Fruit fly (Drosophila melanogaster): ENCODE measurements around the gene CG9215.

The CG9215 gene

dm6 chrX:15622970-15623402, 40.3 kb upstream of the CG9215 start (continued):
- peak; percentile 67 for TF ChIP-seq Dip3 (GFP tag; optimal IDR thresholded peaks at IDR 0.05)
- TF ChIP-seq CG1233 (GFP tag; optimal IDR thresholded peaks at IDR 0.05), result peak; percentile 54
- TF ChIP-seq CG8089 (GFP tag; optimal IDR thresholded peaks at IDR 0.05), result peak; percentile 61
- peak; percentile 56 for TF ChIP-seq emc (GFP tag; optimal IDR thresholded peaks at IDR 0.05)
- TF ChIP-seq CG7786 (GFP tag; optimal IDR thresholded peaks at IDR 0.05), result peak; percentile 53
- peak; percentile 93 for TF ChIP-seq vvl (GFP tag; IDR thresholded peaks at IDR 0.05)
- no peak for TF ChIP-seq hkb (optimal IDR thresholded peaks at IDR 0.05)
- TF ChIP-seq hkb (GFP tag; IDR thresholded peaks at IDR 0.05), result peak; percentile 92
- peak; percentile 85 for TF ChIP-seq stc (GFP tag; IDR thresholded peaks at IDR 0.05)
- peak; percentile 68 for TF ChIP-seq btn (GFP tag; optimal IDR thresholded peaks at IDR 0.05)
- no peak for TF ChIP-seq unc-4 (GFP tag; IDR thresholded peaks at IDR 0.05; ENCODE audit: partially characterized antibody)
- no peak for TF ChIP-seq CG33557 (GFP tag; optimal IDR thresholded peaks at IDR 0.05)
- peak; percentile 70 for TF ChIP-seq CG10979 (tag; optimal IDR thresholded peaks at IDR 0.05)
- TF ChIP-seq CG17568 (GFP tag; optimal IDR thresholded peaks at IDR 0.05), result peak; percentile 21
- peak; percentile 86 for TF ChIP-seq Atf6 (GFP tag; IDR thresholded peaks at IDR 0.05)
- TF ChIP-seq jigr1 (GFP tag; IDR thresholded peaks at IDR 0.05), result peak; percentile 75; the same call in 2 of the 3 replicates
- peak; percentile 76 for TF ChIP-seq HHEX (GFP tag; optimal IDR thresholded peaks at IDR 0.05)
- TF ChIP-seq kni (GFP tag; optimal IDR thresholded peaks at IDR 0.05), result no peak
- TF ChIP-seq pros (GFP tag; optimal IDR thresholded peaks at IDR 0.05), result no peak
- peak; percentile 91 for TF ChIP-seq Ets65A (GFP tag)
- peak; percentile 20 for TF ChIP-seq Mad (GFP tag; optimal IDR thresholded peaks at IDR 0.05)
- no peak for TF ChIP-seq CG1832 (GFP tag; optimal IDR thresholded peaks at IDR 0.05)
- TF ChIP-seq dm (GFP tag; optimal IDR thresholded peaks at IDR 0.05), result peak; percentile 31
- peak; percentile 76 for TF ChIP-seq B-H1 (GFP tag; IDR thresholded peaks at IDR 0.05)
- no peak for TF ChIP-seq Dll (GFP tag; IDR thresholded peaks at IDR 0.05; ENCODE audit: partially characterized antibody)
- TF ChIP-seq CG11560 (tag; IDR thresholded peaks at IDR 0.05), result peak; percentile 71
- TF ChIP-seq pfk (GFP tag; optimal IDR thresholded peaks at IDR 0.05), result peak; percentile 41
- peak; percentile 26 for TF ChIP-seq CG17802 (tag; optimal IDR thresholded peaks at IDR 0.05)
- TF ChIP-seq Poxn (GFP tag; IDR thresholded peaks at IDR 0.05), result peak; percentile 59
- peak; percentile 61 for TF ChIP-seq Deaf1 (tag; optimal IDR thresholded peaks at IDR 0.05)
- TF ChIP-seq ac (GFP tag; optimal IDR thresholded peaks at IDR 0.05), result no peak
- TF ChIP-seq mam (GFP tag; optimal IDR thresholded peaks at IDR 0.05), result peak; percentile 82
- TF ChIP-seq CG6175 (GFP tag; IDR thresholded peaks at IDR 0.05), result peak; percentile 82; the same call in 2 of the 3 replicates
- peak; percentile 84 for TF ChIP-seq Optix (GFP tag; IDR thresholded peaks at IDR 0.05)
- peak; percentile 78 for TF ChIP-seq Awh (GFP tag; IDR thresholded peaks at IDR 0.05)
- peak; percentile 34 for TF ChIP-seq Hmx (GFP tag; optimal IDR thresholded peaks at IDR 0.05)
- peak; percentile 77 for TF ChIP-seq ara (GFP tag; IDR thresholded peaks at IDR 0.05)
- TF ChIP-seq hb (GFP tag; IDR thresholded peaks at IDR 0.05; ENCODE audit: partially characterized antibody), result no peak
- no peak for TF ChIP-seq Hr39 (optimal IDR thresholded peaks at IDR 0.05)
- no peak for TF ChIP-seq fru (optimal IDR thresholded peaks at IDR 0.05)
- TF ChIP-seq oc (tag; optimal IDR thresholded peaks at IDR 0.05), result peak; percentile 51
- TF ChIP-seq gt (GFP tag; IDR thresholded peaks at IDR 0.05), result 0 out of 2 replicates have a peak, but pooled peaks have one; percentile 15
- TF ChIP-seq fd64A (GFP tag; optimal IDR thresholded peaks at IDR 0.05), result peak; percentile 9
- peak; percentile 15 for TF ChIP-seq trh (GFP tag; optimal IDR thresholded peaks at IDR 0.05)
- TF ChIP-seq CG3726 (GFP tag; IDR thresholded peaks at IDR 0.05), result peak; percentile 79
- TF ChIP-seq gsb-n (tag; optimal IDR thresholded peaks at IDR 0.05), result peak; percentile 9
- TF ChIP-seq az2 (GFP tag; optimal IDR thresholded peaks at IDR 0.05), result peak; percentile 71
- no peak for TF ChIP-seq Max (GFP tag; optimal IDR thresholded peaks at IDR 0.05)
- peak; percentile 60; the same call in 1 of the 2 replicates for TF ChIP-seq toy (GFP tag; IDR thresholded peaks at IDR 0.05)
- TF ChIP-seq Med (GFP tag), result peak; percentile 95
- TF ChIP-seq kay (GFP tag; optimal IDR thresholded peaks at IDR 0.05), result peak; percentile 50
- peak; percentile 29 for TF ChIP-seq CG6654 (GFP tag; optimal IDR thresholded peaks at IDR 0.05)
- peak; percentile 85 for TF ChIP-seq Xrp1 (GFP tag; IDR thresholded peaks at IDR 0.05)

All from whole organism, embryonic.